Worm (Caenorhabditis elegans): ENCODE data around the gene F49C5.5.

Gene F49C5.5

DNA sequence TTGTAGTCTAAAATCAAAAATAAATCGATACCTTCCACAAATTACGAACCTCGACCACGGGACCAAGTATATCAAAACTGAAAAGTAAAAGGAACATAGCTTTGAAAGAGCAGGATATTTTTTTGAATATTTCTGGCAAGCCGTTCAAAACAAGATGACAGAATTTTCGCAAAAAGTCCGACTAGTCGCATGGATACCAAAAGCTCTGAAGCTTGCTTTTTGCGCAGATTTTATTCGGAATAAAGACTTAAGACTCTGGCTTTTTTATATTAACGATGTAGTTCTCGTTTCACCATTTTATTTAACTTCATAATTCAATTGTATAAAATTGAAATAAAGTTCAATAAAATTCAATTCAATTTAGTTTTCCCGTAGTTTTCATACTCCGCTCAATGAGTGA lies 27.2 kb upstream of the F49C5.5 start, which contains the start of gene Y38E10A.2:
Gene Y38E10A.2 (minus strand): TSS at position 101 of the 400 bp plus-strand sequence.
- TF ChIP-seq mxl-2 (GFP tag; conservative IDR thresholded peaks at IDR 0.05), result no peak

DNA sequence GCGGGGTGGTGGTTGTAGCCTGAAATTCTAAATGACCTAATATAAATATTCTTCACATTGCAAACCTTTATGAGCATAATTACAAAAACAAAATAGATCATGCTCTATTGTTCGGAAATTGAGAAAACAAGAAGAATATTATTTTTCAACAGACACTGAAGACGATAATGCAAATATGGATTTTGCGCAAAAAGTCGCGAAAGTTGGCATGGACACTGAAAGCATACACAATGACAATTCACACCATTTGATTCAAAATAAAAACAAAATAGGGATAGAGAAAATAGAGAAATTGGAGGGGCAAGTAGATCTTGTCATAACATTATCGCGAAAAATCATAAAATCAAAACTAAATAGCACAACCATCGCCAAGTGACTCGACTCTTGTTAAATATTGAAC lies 26.4 kb upstream of the F49C5.5 start, which contains the start of gene Y38E10A.35:
Gene Y38E10A.35 (minus strand): TSS at position 101 of the 400 bp plus-strand sequence.
- TF ChIP-seq daf-16 (GFP tag; optimal IDR thresholded peaks at IDR 0.05), result no peak
- TF ChIP-seq daf-16 (tag; optimal IDR thresholded peaks at IDR 0.05), result no peak
- no peak for TF ChIP-seq zfp-2 (tag; optimal IDR thresholded peaks at IDR 0.05)
- no peak for TF ChIP-seq arid-1 (GFP tag; conservative IDR thresholded peaks at IDR 0.05)

DNA sequence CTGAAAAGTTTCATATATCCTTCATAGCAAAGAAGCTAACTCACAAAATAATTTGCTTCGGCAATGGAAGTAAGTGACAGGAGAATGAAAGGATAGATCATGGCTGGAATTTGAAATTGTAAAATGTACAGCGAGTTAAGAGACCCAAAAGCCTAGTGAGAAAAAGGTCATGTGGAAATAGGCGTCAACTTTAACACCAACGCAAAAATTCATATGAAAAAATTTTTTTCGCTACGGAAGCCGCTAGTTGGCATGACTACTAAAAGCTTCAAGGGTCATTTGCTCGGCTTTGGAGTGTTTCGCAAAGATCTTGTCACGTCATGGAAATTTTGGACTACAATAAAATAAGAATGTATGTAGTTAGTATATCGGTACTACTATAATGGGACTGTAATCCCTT lies 24.2 kb upstream of the F49C5.5 start, which contains the start of gene Y38E10A.1:
Gene Y38E10A.1 (minus strand): TSS at position 101 of the 400 bp plus-strand sequence.
- TF ChIP-seq T20F7.1 (GFP tag; optimal IDR thresholded peaks at IDR 0.05), result no peak
- no peak for TF ChIP-seq nhr-28 (tag; optimal IDR thresholded peaks at IDR 0.05)
- TF ChIP-seq set-16 (GFP tag; IDR thresholded peaks at IDR 0.05), result no peak
- no peak for TF ChIP-seq fos-1 (tag; optimal IDR thresholded peaks at IDR 0.05)
- no peak for TF ChIP-seq ceh-44 (GFP tag; IDR thresholded peaks at IDR 0.05)
- TF ChIP-seq D1046.2 (GFP tag; IDR thresholded peaks at IDR 0.05), result no peak
- no peak for TF ChIP-seq saeg-2 (GFP tag; IDR thresholded peaks at IDR 0.05)
- no peak for TF ChIP-seq mdt-29 (GFP tag; IDR thresholded peaks at IDR 0.05)
- no peak for TF ChIP-seq daf-19 (GFP tag; conservative IDR thresholded peaks at IDR 0.05)
- no peak for TF ChIP-seq daf-8 (GFP tag; IDR thresholded peaks at IDR 0.05)
- no peak for TF ChIP-seq nhr-25 (tag; optimal IDR thresholded peaks at IDR 0.05; ENCODE audit: borderline replicate concordance, insufficient read depth)
- TF ChIP-seq ceh-32 (tag; optimal IDR thresholded peaks at IDR 0.05; ENCODE audit: poor library complexity), result no peak
- no peak for TF ChIP-seq nhr-237 (tag; optimal IDR thresholded peaks at IDR 0.05)
- no peak for TF ChIP-seq lin-1 (GFP tag; IDR thresholded peaks at IDR 0.05)
- TF ChIP-seq zfp-3 (GFP tag; conservative IDR thresholded peaks at IDR 0.05), result no peak
- TF ChIP-seq daf-12 (tag; optimal IDR thresholded peaks at IDR 0.05), result no peak
- no peak for TF ChIP-seq daf-16 (GFP tag; optimal IDR thresholded peaks at IDR 0.05)
- no peak for TF ChIP-seq daf-16 (tag; optimal IDR thresholded peaks at IDR 0.05)

DNA sequence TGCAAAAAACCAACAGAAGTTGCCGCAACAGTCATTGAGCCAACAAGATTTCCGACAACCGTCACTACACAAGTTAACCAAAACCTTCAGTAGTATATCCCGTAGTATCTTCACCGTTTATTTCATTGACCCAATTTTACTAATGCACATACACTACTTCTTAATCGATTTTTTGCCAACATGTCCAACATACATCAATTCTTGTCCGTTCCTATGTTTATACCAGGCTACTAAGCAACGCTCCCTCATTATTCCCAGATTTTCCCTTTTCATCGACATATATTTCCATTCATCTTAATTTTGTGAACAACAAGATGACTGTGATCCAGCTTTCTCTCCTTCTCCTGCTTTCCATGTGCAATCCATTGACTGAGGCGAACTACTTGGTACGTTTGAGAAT lies 19.5 kb upstream of the F49C5.5 start, which contains the start of gene F49C5.7:
Gene F49C5.7 (plus strand): TSS at position 301 of the 400 bp plus-strand sequence.
- TF ChIP-seq mxl-2 (GFP tag; conservative IDR thresholded peaks at IDR 0.05), result no peak
- no peak for TF ChIP-seq ceh-44 (GFP tag; IDR thresholded peaks at IDR 0.05)
- TF ChIP-seq mdt-29 (GFP tag; IDR thresholded peaks at IDR 0.05), result no peak
- TF ChIP-seq ztf-7 (tag; optimal IDR thresholded peaks at IDR 0.05), result no peak
- no peak for TF ChIP-seq tra-1 (GFP tag; IDR thresholded peaks at IDR 0.05)
- no peak for TF ChIP-seq sdz-12 (GFP tag; optimal IDR thresholded peaks at IDR 0.05)

DNA sequence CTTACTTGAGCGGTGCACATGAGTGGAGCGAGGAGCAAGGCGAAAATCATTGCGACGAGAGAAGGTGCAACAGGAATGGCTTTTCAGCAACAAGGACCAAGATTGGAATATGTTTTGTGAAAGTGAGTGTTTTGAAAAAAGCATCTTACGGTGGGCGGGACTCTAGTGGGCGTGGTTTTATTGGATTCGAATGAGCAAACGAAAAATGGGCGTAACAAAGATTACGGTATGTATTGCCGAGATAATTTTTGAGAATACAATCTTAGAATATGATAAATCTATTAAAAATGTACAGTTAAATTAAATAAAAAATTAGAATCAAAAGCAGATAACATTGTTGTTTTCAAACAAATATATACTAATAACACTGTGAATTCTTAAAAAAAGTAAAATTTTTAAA lies 13.9 kb upstream of the F49C5.5 start, which contains the start of gene F49C5.12:
Gene F49C5.12 (minus strand): TSS at position 101 of the 400 bp plus-strand sequence.
- TF ChIP-seq ZK337.2 (GFP tag; IDR thresholded peaks at IDR 0.05) (no peak), pha-4 (GFP tag; IDR thresholded peaks at IDR 0.05) (no peak), pha-4 (tag; optimal IDR thresholded peaks at IDR 0.05) (no peak), tra-1 (GFP tag; IDR thresholded peaks at IDR 0.05) (no peak), daf-19 (GFP tag; conservative IDR thresholded peaks at IDR 0.05) (no peak), dmd-8 (GFP tag; IDR thresholded peaks at IDR 0.05) (no peak), hlh-11 (tag; optimal IDR thresholded peaks at IDR 0.05) (no peak), ceh-20 (GFP tag; IDR thresholded peaks at IDR 0.05) (no peak), lir-3 (tag; optimal IDR thresholded peaks at IDR 0.05) (no peak), ceh-44 (GFP tag; IDR thresholded peaks at IDR 0.05) (no peak), saeg-2 (GFP tag; IDR thresholded peaks at IDR 0.05) (no peak), R02D3.7 (tag; optimal IDR thresholded peaks at IDR 0.05) (no peak), ceh-28 (tag; optimal IDR thresholded peaks at IDR 0.05) (no peak)

All from whole organism, L4 larva.